Worm (Caenorhabditis elegans): ENCODE measurements around the gene cah-5.

DNA sequence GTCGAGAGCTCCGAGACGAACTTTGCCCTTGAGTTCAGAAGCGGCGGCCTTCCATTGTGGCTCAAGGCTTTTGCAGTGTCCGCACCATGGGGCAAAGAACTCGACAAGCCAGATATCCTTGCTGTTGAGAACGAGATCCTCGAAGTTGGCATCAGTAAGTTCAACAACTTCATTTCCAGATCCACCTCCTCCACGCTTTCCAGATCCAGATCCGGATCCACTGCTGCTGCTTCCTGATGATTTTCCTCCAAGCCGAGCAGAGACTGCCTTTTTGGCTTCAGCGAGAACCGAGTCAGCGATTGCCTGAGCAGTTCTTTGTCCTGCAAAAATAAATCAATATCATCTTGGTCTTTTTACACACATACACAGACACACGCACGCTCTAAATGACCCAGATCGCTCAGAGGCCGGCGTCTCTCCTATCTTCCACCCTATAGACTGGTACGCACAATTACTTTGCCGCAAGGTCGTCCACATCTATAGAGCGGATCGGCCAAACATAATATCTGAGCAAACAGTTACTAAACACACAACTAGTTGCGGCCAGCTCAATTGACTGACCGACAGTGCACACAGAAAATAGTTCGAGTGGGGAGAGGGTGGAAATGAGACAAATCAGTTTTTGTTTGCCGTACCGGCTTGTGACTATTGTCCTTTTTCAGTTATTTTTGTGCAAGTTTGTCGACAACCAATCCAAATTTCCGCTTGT is 47.6 kb downstream of the cah-5 start:
- TF ChIP-seq him-1 (tag; optimal IDR thresholded peaks at IDR 0.05): no peak
- TF ChIP-seq egrh-3 (GFP tag; IDR thresholded peaks at IDR 0.05): no peak
- no peak for TF ChIP-seq lin-35 (GFP tag; optimal IDR thresholded peaks at IDR 0.05)
- TF ChIP-seq sdz-38 (tag; optimal IDR thresholded peaks at IDR 0.05): no peak
- no peak for TF ChIP-seq snpc-4 (GFP tag; optimal IDR thresholded peaks at IDR 0.05)
- no peak for TF ChIP-seq snpc-4 (tag; optimal IDR thresholded peaks at IDR 0.05)
- TF ChIP-seq tbp1 (GFP tag; optimal IDR thresholded peaks at IDR 0.05): no peak
- TF ChIP-seq ceh-91 (GFP tag; IDR thresholded peaks at IDR 0.05): no peak
- TF ChIP-seq dpl-1 (GFP tag; optimal IDR thresholded peaks at IDR 0.05): no peak
- TF ChIP-seq B0019.2 (GFP tag; conservative IDR thresholded peaks at IDR 0.05): no peak

All from whole organism, young adult.